Fruit fly (Drosophila melanogaster): Measurements from ENCODE around the gene mtSSB.
A peak's percentile ranks its signal among the peaks of the same experiment; 100 is the strongest.

DNA sequence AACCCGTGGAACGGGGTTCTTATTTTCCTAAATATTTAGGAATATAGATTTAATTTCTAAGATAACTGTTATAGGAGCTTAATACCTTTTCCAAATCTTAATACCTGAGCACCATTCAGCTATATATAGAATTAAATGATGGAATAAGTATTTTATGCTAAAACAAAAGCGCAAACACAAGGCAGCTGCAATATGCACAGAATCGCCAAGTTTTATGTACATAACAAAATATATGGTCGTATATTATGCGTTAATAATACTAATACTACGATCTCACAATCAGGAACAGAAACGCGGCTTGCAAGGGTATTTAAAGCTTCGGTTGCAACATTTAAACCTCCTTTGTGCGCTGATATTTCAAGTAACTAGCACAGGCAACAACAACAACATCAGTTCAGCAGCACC lies 29.7 kb upstream of the mtSSB start:
- TF ChIP-seq CG7368 (GFP tag; optimal IDR thresholded peaks at IDR 0.05) (peak; percentile 36), salr (GFP tag; optimal IDR thresholded peaks at IDR 0.05) (peak; percentile 49 to 87), CG10669 (GFP tag; optimal IDR thresholded peaks at IDR 0.05) (peak; percentile 90), Hr4 (GFP tag; optimal IDR thresholded peaks at IDR 0.05) (peak; percentile 90), Blimp-1 (GFP tag; optimal IDR thresholded peaks at IDR 0.05) (peak; percentile 60), Sox102F (GFP tag; optimal IDR thresholded peaks at IDR 0.05) (peak; percentile 86), CG9139 (GFP tag; optimal IDR thresholded peaks at IDR 0.05) (peak; percentile 73), CG6854 (GFP tag; optimal IDR thresholded peaks at IDR 0.05) (no peak), Hr39 (GFP tag; optimal IDR thresholded peaks at IDR 0.05) (peak; percentile 78), Lpt (GFP tag; optimal IDR thresholded peaks at IDR 0.05) (peak; percentile 28), Ets96B (tag; optimal IDR thresholded peaks at IDR 0.05) (peak; percentile 91), esn (GFP tag; optimal IDR thresholded peaks at IDR 0.05) (peak; percentile 92)
